Worm (Caenorhabditis elegans) whole organism, L2 larva: Measurements from ENCODE around the gene rnr-1.

Experiments
- C34F6.9 ChIP-seq: fragments of 150-350 bp; optimal IDR thresholded peaks from 2 replicates; lab custom pipeline; 2014; ENCODE audit warnings: missing biosample characterization, missing genetic modification characterization
- F13H6.1 ChIP-seq: sonication (generic microtip); optimal IDR thresholded peaks from 2 replicates; lab custom pipeline; 2016; ENCODE audit warnings: missing genetic modification characterization, missing compliant biosample characterization
- Y55F3AM.14 ChIP-seq: fragments of 200-800 bp; sonication (Bioruptor generic); optimal IDR thresholded peaks from 2 replicates; lab custom pipeline; 2018; ENCODE audit warnings: mild to moderate bottlenecking, missing genetic modification characterization, missing compliant biosample characterization
- ZK546.5 ChIP-seq: sonication (generic microtip); optimal IDR thresholded peaks from 2 replicates; lab custom pipeline; 2017; ENCODE audit warnings: missing biosample characterization, missing genetic modification characterization
- alr-1 ChIP-seq: fragments of 150-350 bp; optimal IDR thresholded peaks from 2 replicates; lab custom pipeline; 2014; ENCODE audit warnings: missing biosample characterization, missing genetic modification characterization
- blmp-1 ChIP-seq: sonication (generic microtip); optimal IDR thresholded peaks from 2 replicates; lab custom pipeline; 2017; ENCODE audit warnings: missing genetic modification characterization, mild to moderate bottlenecking, missing compliant biosample characterization, antibody characterized with exemption, moderate library complexity; ENCODE audit not compliant: insufficient read depth
- ceh-16 ChIP-seq: fragments of 150-350 bp; optimal IDR thresholded peaks from 2 replicates; lab custom pipeline; 2014; ENCODE audit warnings: missing biosample characterization, missing genetic modification characterization
- ceh-82 ChIP-seq: fragments of 150-350 bp; optimal IDR thresholded peaks from 2 replicates; lab custom pipeline; 2014; ENCODE audit warnings: missing biosample characterization, missing genetic modification characterization
- crh-2 ChIP-seq: sonication (generic microtip); optimal IDR thresholded peaks from 2 replicates; lab custom pipeline; 2017; ENCODE audit warnings: missing biosample characterization, missing genetic modification characterization
- dmd-4 ChIP-seq: sonication (generic microtip); optimal IDR thresholded peaks from 2 replicates; lab custom pipeline; 2017; ENCODE audit warnings: missing biosample characterization, missing genetic modification characterization
- egl-27 ChIP-seq: sonication (generic microtip); optimal IDR thresholded peaks from 3 replicates; lab custom pipeline; 2017; ENCODE audit warnings: missing biosample characterization, missing genetic modification reagents, missing genetic modification characterization
- fos-1 ChIP-seq: fragments of 150-350 bp; optimal IDR thresholded peaks from 2 replicates; lab custom pipeline; 2014; ENCODE audit warnings: missing biosample characterization, missing genetic modification characterization
- lin-11 ChIP-seq: fragments of 150-350 bp; sonication (generic microtip); optimal IDR thresholded peaks from 2 replicates; lab custom pipeline; 2014; ENCODE audit warnings: missing biosample characterization, missing genetic modification characterization, inconsistent platforms, mixed read lengths
- lin-13 ChIP-seq: fragments of 150-350 bp; optimal IDR thresholded peaks from 2 replicates; lab custom pipeline; 2014; ENCODE audit warnings: missing biosample characterization, missing genetic modification reagents, missing genetic modification characterization
- lin-39 ChIP-seq: fragments of 150-350 bp; optimal IDR thresholded peaks from 2 replicates; lab custom pipeline; 2014; ENCODE audit warnings: missing biosample characterization, missing genetic modification reagents, missing genetic modification characterization
- lsy-2 ChIP-seq, 2 experiments: fragments of 150-350 bp in 1 of 2; sonication (generic microtip) in 1 of 2; optimal IDR thresholded peaks; 2 replicates each; lab custom pipeline; 2014 to 2017; ENCODE audit warnings: missing biosample characterization in 2 of 2, missing genetic modification characterization in 2 of 2
- mab-5 ChIP-seq: fragments of 150-350 bp; optimal IDR thresholded peaks from 2 replicates; lab custom pipeline; 2014; ENCODE audit warnings: missing biosample characterization, missing genetic modification characterization
- mbf-1 ChIP-seq: sonication (generic microtip); optimal IDR thresholded peaks from 2 replicates; lab custom pipeline; 2017; ENCODE audit warnings: missing biosample characterization, missing genetic modification characterization
- mdl-1 ChIP-seq, 2 experiments: fragments of 150-350 bp in 1 of 2; sonication (generic microtip) in 1 of 2; optimal IDR thresholded peaks; 2 replicates each; lab custom pipeline; 2017; ENCODE audit warnings: missing biosample characterization in 2 of 2, missing genetic modification characterization in 2 of 2
- nhr-10 ChIP-seq: sonication (generic microtip); optimal IDR thresholded peaks from 2 replicates; lab custom pipeline; 2017; ENCODE audit warnings: missing biosample characterization, missing genetic modification characterization
- nhr-11 ChIP-seq: fragments of 150-350 bp; optimal IDR thresholded peaks from 2 replicates; lab custom pipeline; 2014; ENCODE audit warnings: missing biosample characterization, missing genetic modification characterization
- nhr-12 ChIP-seq: fragments of 150-350 bp; optimal IDR thresholded peaks from 2 replicates; lab custom pipeline; 2014; ENCODE audit warnings: missing biosample characterization, missing genetic modification characterization
- nhr-21 ChIP-seq: fragments of 150-350 bp; optimal IDR thresholded peaks from 2 replicates; lab custom pipeline; 2014; ENCODE audit warnings: missing biosample characterization, missing genetic modification characterization
- nhr-23 ChIP-seq: fragments of 150-350 bp; optimal IDR thresholded peaks from 2 replicates; lab custom pipeline; 2014; ENCODE audit warnings: missing biosample characterization, missing genetic modification reagents, missing genetic modification characterization
- nhr-237 ChIP-seq: fragments of 150-350 bp; optimal IDR thresholded peaks from 2 replicates; lab custom pipeline; 2014; ENCODE audit warnings: missing biosample characterization, missing genetic modification characterization
- nhr-25 ChIP-seq: fragments of 150-350 bp; sonication (generic microtip); optimal IDR thresholded peaks from 3 replicates; lab custom pipeline; 2014; ENCODE audit warnings: missing biosample characterization, missing genetic modification characterization
- nhr-6 ChIP-seq: fragments of 150-350 bp; optimal IDR thresholded peaks from 2 replicates; lab custom pipeline; 2014; ENCODE audit warnings: missing biosample characterization, missing genetic modification characterization
- nhr-77 ChIP-seq: fragments of 150-350 bp; optimal IDR thresholded peaks from 2 replicates; lab custom pipeline; 2014; ENCODE audit warnings: missing biosample characterization, missing genetic modification characterization
- sem-4 ChIP-seq: fragments of 150-350 bp; optimal IDR thresholded peaks from 2 replicates; lab custom pipeline; 2014; ENCODE audit warnings: missing biosample characterization, missing genetic modification reagents, missing genetic modification characterization
- skn-1 ChIP-seq: sonication (generic microtip); optimal IDR thresholded peaks from 2 replicates; lab custom pipeline; 2017; ENCODE audit warnings: missing biosample characterization, missing genetic modification characterization
- sma-3 ChIP-seq: sonication (generic microtip); optimal IDR thresholded peaks from 2 replicates; lab custom pipeline; 2016; ENCODE audit warnings: missing genetic modification reagents, missing genetic modification characterization, missing compliant biosample characterization
- sma-9 ChIP-seq, 2 experiments: fragments of 150-350 bp in 1 of 2; sonication (generic microtip) in 1 of 2; optimal IDR thresholded peaks; 2 replicates each; lab custom pipeline; 2014 to 2016; ENCODE audit warnings: missing genetic modification characterization in 2 of 2, mild to moderate bottlenecking in 1 of 2, missing biosample characterization in 1 of 2, missing compliant biosample characterization in 1 of 2, missing genetic modification reagents in 1 of 2, moderate library complexity in 1 of 2
- snpc-4 ChIP-seq: fragments of 150-350 bp; optimal IDR thresholded peaks from 2 replicates; lab custom pipeline; 2014; ENCODE audit warnings: missing biosample characterization, missing genetic modification characterization
- unc-55 ChIP-seq: fragments of 150-350 bp; sonication (generic microtip); optimal IDR thresholded peaks from 3 replicates; lab custom pipeline; 2014; ENCODE audit warnings: missing biosample characterization, missing genetic modification reagents, missing genetic modification characterization
- zag-1 ChIP-seq: fragments of 150-350 bp; optimal IDR thresholded peaks from 2 replicates; lab custom pipeline; 2014; ENCODE audit warnings: missing biosample characterization, missing genetic modification characterization
- ztf-1 ChIP-seq: fragments of 200-800 bp; sonication (Bioruptor generic); conservative IDR thresholded peaks from 2 replicates; pipeline ENCODE4 v1.3.6; 2022; ENCODE audit warnings: missing genetic modification characterization, missing compliant biosample characterization
- ztf-11 ChIP-seq: sonication (generic microtip); optimal IDR thresholded peaks from 2 replicates; lab custom pipeline; 2017; ENCODE audit warnings: missing biosample characterization, missing genetic modification characterization

Gene rnr-1

DNA sequence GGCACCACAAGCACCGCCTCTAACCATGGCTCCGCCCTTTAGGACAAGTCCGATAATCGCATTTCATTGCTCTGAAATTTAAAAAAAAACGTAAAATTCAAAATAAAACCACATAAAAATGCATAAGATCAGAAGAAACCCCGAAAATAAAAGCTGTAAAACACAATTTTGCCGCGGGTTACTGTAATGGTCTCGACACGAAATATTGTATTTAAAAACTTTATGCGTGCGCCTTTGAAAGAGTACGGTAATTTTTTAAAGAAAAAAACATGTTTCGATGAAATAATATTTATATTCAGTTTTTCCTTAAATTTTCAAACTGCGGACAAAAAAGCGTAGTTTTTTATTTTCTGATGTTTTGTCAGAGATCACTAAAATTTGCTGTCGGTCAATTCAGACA, at the start of gene rnr-1:
rnr-1 (minus strand) TSS at position 77 of the 400 bp plus-strand sequence.
- TF ChIP-seq nhr-21 (tag; lab: Kevin White, UChicago), result no peak
- TF ChIP-seq mab-5 (tag; lab: Kevin White, UChicago), result no peak
- no peak for TF ChIP-seq Y55F3AM.14 (GFP tag; lab: Kevin White, UChicago)
- no peak for TF ChIP-seq nhr-11 (tag; lab: Kevin White, UChicago)
- no peak for TF ChIP-seq nhr-23 (tag; lab: Kevin White, UChicago)
- TF ChIP-seq skn-1 (tag; lab: Kevin White, UChicago), result no peak
- TF ChIP-seq sma-9 (GFP tag; optimal IDR thresholded peaks at IDR 0.05; lab: Kevin White, UChicago), result no peak
- TF ChIP-seq sma-9 (tag; optimal IDR thresholded peaks at IDR 0.05; lab: Kevin White, UChicago), result no peak
- TF ChIP-seq ZK546.5, result no peak
- no peak for TF ChIP-seq C34F6.9
- TF ChIP-seq nhr-237, result no peak
- TF ChIP-seq crh-2 (tag; lab: Kevin White, UChicago), result no peak
- TF ChIP-seq nhr-25, result no peak
- TF ChIP-seq nhr-6 (tag; lab: Kevin White, UChicago), result no peak
- TF ChIP-seq ztf-1, result no peak
- TF ChIP-seq mdl-1 (tag; optimal IDR thresholded peaks at IDR 0.05; lab: Kevin White, UChicago), result no peak
- TF ChIP-seq nhr-12 (tag; lab: Kevin White, UChicago), result no peak
- TF ChIP-seq sem-4 (tag; lab: Kevin White, UChicago), result no peak
- TF ChIP-seq lin-13, result no peak

DNA sequence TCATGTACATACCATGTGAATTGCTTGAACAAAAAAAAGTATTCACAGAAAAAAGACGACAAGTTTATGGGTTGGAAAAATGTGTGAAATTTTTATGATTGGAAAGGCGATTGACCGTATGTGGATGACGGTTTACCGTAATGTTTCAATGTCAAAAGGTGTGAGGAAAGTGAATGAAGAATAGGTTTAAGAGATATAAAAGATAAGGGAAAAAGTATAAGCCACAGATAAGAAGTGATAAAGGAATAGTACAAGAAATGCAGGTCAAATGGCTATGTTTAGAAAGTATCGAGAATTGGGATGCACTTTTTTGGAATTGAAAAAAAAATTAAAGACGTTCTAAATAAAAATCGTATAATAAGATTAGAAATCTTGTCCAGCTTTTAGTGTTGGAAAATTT, 49.2 kb upstream of the rnr-1 start:
- peak; percentile 58 for TF ChIP-seq blmp-1 (tag; lab: Kevin White, UChicago)
- TF ChIP-seq fos-1, result peak; percentile 16
- no peak for TF ChIP-seq lin-39 (tag; lab: Kevin White, UChicago)

DNA sequence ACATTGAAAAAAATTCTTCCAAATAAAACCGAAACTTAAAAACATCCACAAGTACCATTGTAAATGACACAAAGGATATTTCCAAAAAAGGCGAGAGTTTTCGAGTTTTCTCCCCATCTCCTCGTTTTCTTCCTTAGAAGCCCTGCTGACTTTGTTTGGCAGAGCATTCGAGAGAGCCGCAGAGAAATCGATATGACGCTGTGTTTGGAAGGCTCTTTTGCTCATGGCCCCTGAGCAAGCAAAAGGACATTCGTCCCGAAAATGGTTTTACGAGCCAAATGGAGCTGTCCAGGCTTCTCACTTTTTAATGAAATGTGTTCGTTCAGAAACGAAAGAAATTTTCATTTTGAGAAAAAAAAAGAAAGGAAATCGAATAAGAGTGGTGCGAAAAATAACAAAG, 43.5 kb upstream of the rnr-1 start:
- no peak for TF ChIP-seq fos-1
- TF ChIP-seq nhr-25, result no peak
- TF ChIP-seq egl-27, result no peak
- TF ChIP-seq skn-1 (tag; lab: Kevin White, UChicago), result no peak
- no peak for TF ChIP-seq F13H6.1 (tag; lab: Kevin White, UChicago)
- no peak for TF ChIP-seq ceh-82
- TF ChIP-seq mab-5 (tag; lab: Kevin White, UChicago), result no peak
- no peak for TF ChIP-seq crh-2 (tag; lab: Kevin White, UChicago)
- TF ChIP-seq Y55F3AM.14 (GFP tag; lab: Kevin White, UChicago), result no peak
- no peak for TF ChIP-seq lin-11 (tag; lab: Kevin White, UChicago)
- TF ChIP-seq unc-55 (GFP tag; lab: Kevin White, UChicago), result peak; percentile 22
- TF ChIP-seq dmd-4 (tag; lab: Kevin White, UChicago), result no peak
- TF ChIP-seq nhr-21 (tag; lab: Kevin White, UChicago), result no peak
- no peak for TF ChIP-seq nhr-77 (tag; lab: Kevin White, UChicago)
- no peak for TF ChIP-seq nhr-12 (tag; lab: Kevin White, UChicago)
- TF ChIP-seq lsy-2 (tag; optimal IDR thresholded peaks at IDR 0.05; lab: Kevin White, UChicago), result peak in 1 of 2 experiments; percentile 16
- peak; percentile 46 for TF ChIP-seq C34F6.9
- no peak for TF ChIP-seq mbf-1 (tag; lab: Kevin White, UChicago)
- TF ChIP-seq lin-13, result no peak

DNA sequence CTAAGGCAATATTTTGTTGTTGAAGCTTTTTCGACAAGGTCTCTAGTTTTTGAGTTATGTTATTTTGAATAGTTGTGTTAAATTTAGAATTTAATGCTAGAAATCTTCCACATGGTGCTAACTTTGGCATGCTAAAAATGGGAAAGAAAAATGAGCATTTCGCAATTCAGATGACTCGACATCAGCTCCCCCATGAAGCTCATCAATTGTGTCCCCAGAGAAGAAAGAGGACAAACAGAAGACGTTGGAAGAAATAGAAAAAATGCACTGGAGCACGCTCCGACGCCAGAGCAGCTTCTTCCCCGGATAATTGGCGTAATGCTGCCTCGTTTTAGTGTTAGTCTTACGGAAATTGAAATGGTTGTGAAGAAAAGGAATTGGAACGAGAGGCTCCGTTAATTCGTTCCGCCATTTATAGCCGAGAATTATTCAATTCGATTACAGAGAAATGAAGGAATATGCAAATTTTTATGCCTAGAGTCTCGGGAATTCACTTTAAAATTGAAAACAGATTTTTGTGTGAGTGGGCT, 42.9 kb upstream of the rnr-1 start:
- no peak for TF ChIP-seq lsy-2 (tag; optimal IDR thresholded peaks at IDR 0.05; lab: Kevin White, UChicago)
- no peak for TF ChIP-seq sma-3 (GFP tag; lab: Kevin White, UChicago)
- peak; percentile 10 for TF ChIP-seq C34F6.9
- TF ChIP-seq ztf-1, result no peak
- peak; percentile 61 for TF ChIP-seq sem-4 (tag; lab: Kevin White, UChicago)
- no peak for TF ChIP-seq dmd-4 (tag; lab: Kevin White, UChicago)
- TF ChIP-seq nhr-6 (tag; lab: Kevin White, UChicago), result no peak
- TF ChIP-seq snpc-4, result no peak
- TF ChIP-seq sma-9 (GFP tag; optimal IDR thresholded peaks at IDR 0.05; lab: Kevin White, UChicago), result peak; percentile 22
- no peak for TF ChIP-seq sma-9 (tag; optimal IDR thresholded peaks at IDR 0.05; lab: Kevin White, UChicago)
- no peak for TF ChIP-seq alr-1
- no peak for TF ChIP-seq ceh-16 (tag; lab: Kevin White, UChicago)
- no peak for TF ChIP-seq ztf-11 (tag; lab: Kevin White, UChicago)
- TF ChIP-seq mab-5 (tag; lab: Kevin White, UChicago), result no peak
- no peak for TF ChIP-seq skn-1 (tag; lab: Kevin White, UChicago)
- peak; percentile 73 for TF ChIP-seq zag-1 (tag; lab: Kevin White, UChicago)
- TF ChIP-seq nhr-10 (tag; lab: Kevin White, UChicago), result no peak
- TF ChIP-seq, all 48 proteins: peak for 4
